Worm (Caenorhabditis elegans): Measurements from ENCODE around the gene ZC395.11.

DNA sequence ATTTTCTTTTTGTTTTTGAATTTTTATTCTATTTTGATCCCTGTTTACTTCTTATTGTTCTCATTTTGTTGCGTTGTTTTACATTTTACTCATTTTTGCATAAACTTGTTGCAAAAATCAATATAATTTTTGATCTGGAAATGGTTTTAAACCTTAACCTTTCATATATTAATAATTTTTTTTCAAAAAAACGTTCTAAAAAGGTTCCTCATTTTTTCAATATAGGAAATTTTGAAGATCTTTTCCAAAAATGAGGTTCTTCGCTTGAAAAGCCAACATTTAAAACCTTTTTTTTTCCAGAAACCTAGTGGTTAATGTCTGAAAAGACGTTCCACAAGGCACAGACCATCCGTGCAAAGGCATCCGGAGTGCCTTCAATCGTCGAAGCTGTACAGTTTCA, 25.7 kb downstream of the ZC395.11 start, which contains the start of gene gop-3:
- TF ChIP-seq W03F9.2 (tag; optimal IDR thresholded peaks at IDR 0.05) = no peak
- TF ChIP-seq him-1 (tag; optimal IDR thresholded peaks at IDR 0.05) = no peak
- no peak for TF ChIP-seq dao-5 (tag; optimal IDR thresholded peaks at IDR 0.05)

Data from whole organism, L4/young adult.